Worm (Caenorhabditis elegans) whole organism, L1 larva: ENCODE measurements around the gene Y37E11AL.3.

Experiments
- C16A3.4 ChIP-seq: fragments of 150-350 bp; optimal IDR thresholded peaks from 2 replicates; lab custom pipeline; 2014; ENCODE audit warnings: missing biosample characterization, missing genetic modification characterization
- C34B4.2 ChIP-seq: sonication (generic microtip); optimal IDR thresholded peaks from 2 replicates; lab custom pipeline; 2017; ENCODE audit warnings: mild to moderate bottlenecking, missing genetic modification characterization, missing compliant biosample characterization
- F16B12.6 ChIP-seq: fragments of 150-350 bp; optimal IDR thresholded peaks from 2 replicates; lab custom pipeline; 2014; ENCODE audit warnings: missing biosample characterization, missing genetic modification characterization
- ama-1 ChIP-seq: fragments of 150-350 bp; optimal IDR thresholded peaks from 2 replicates; lab custom pipeline; 2014
- ceh-63 ChIP-seq: fragments of 200-800 bp; sonication (Bioruptor generic); optimal IDR thresholded peaks from 2 replicates; lab custom pipeline; 2018; ENCODE audit warnings: mild to moderate bottlenecking, missing genetic modification characterization, missing compliant biosample characterization
- ceh-82 ChIP-seq, 3 experiments: fragments of 150-350 bp in 1 of 3; sonication (generic microtip) in 2 of 3; optimal IDR thresholded peaks; 2 replicates each; lab custom pipeline; 2014 to 2017; ENCODE audit warnings: missing biosample characterization in 3 of 3, missing genetic modification characterization in 3 of 3
- ceh-88 ChIP-seq: fragments of 200-800 bp; sonication (Bioruptor generic); IDR thresholded peaks from 2 replicates; pipeline ENCODE4 v1.3.6; 2022; ENCODE audit warnings: missing genetic modification characterization, missing compliant biosample characterization
- ces-1 ChIP-seq: fragments of 150-350 bp; optimal IDR thresholded peaks from 2 replicates; lab custom pipeline; 2014; ENCODE audit warnings: missing biosample characterization, missing genetic modification reagents, missing genetic modification characterization
- dpl-1 ChIP-seq, 3 experiments: fragments of 150-350 bp in 2 of 3; sonication (generic microtip) in 1 of 3; optimal IDR thresholded peaks; 2 replicates each; lab custom pipeline; 2014 to 2017; ENCODE audit warnings: missing biosample characterization in 3 of 3, missing genetic modification characterization in 3 of 3, missing genetic modification reagents in 3 of 3
- dsc-1 ChIP-seq: sonication (generic microtip); optimal IDR thresholded peaks from 2 replicates; lab custom pipeline; 2016; ENCODE audit warnings: mild to moderate bottlenecking, missing genetic modification characterization, missing compliant biosample characterization
- efl-1 ChIP-seq, 4 experiments: fragments of 150-350 bp; optimal IDR thresholded peaks in 3 of 4; peaks in 1 of 4; 1 replicate in 1 of 4; 2 replicates in 3 of 4; lab custom pipeline; 2014; ENCODE audit warnings: missing biosample characterization in 2 of 4, missing genetic modification characterization in 2 of 4, missing genetic modification reagents in 2 of 4
- elt-2 ChIP-seq: sonication (generic microtip); optimal IDR thresholded peaks from 2 replicates; lab custom pipeline; 2016; ENCODE audit warnings: missing genetic modification characterization, mild to moderate bottlenecking, inconsistent platforms, missing compliant biosample characterization, missing genetic modification reagents
- elt-3 ChIP-seq, 6 experiments: fragments of 150-350 bp in 1 of 6; sonication (generic microtip); optimal IDR thresholded peaks; 2 replicates each; lab custom pipeline; 2017 to 2018; ENCODE audit warnings: missing biosample characterization in 6 of 6, missing genetic modification characterization in 6 of 6, inconsistent platforms in 1 of 6
- fkh-8 ChIP-seq: sonication (generic microtip); optimal IDR thresholded peaks from 2 replicates; lab custom pipeline; 2016; ENCODE audit warnings: mild to moderate bottlenecking, missing genetic modification characterization, missing compliant biosample characterization
- grh-1 ChIP-seq: fragments of 200-800 bp; sonication (Bioruptor generic); IDR thresholded peaks from 2 replicates; pipeline ENCODE4 v1.3.6; 2022; ENCODE audit warnings: missing genetic modification reagents, missing genetic modification characterization, missing compliant biosample characterization
- hlh-17 ChIP-seq: fragments of 200-800 bp; sonication (Bioruptor generic); optimal IDR thresholded peaks from 2 replicates; lab custom pipeline; 2018; ENCODE audit warnings: missing genetic modification characterization, mild to moderate bottlenecking, missing compliant biosample characterization, moderate library complexity, borderline replicate concordance
- irx-1 ChIP-seq: sonication (generic microtip); optimal IDR thresholded peaks from 2 replicates; lab custom pipeline; 2016; ENCODE audit warnings: missing genetic modification characterization, missing compliant biosample characterization
- lin-13 ChIP-seq: fragments of 150-350 bp; optimal IDR thresholded peaks from 2 replicates; lab custom pipeline; 2014; ENCODE audit warnings: missing biosample characterization, missing genetic modification reagents, missing genetic modification characterization
- lin-14 ChIP-seq: fragments of 200-800 bp; sonication (Bioruptor generic); optimal IDR thresholded peaks from 2 replicates; lab custom pipeline; 2018; ENCODE audit warnings: mild to moderate bottlenecking, missing genetic modification characterization, moderate library complexity, missing compliant biosample characterization
- lin-15B ChIP-seq: fragments of 150-350 bp; sonication (generic microtip); optimal IDR thresholded peaks from 3 replicates; lab custom pipeline; 2014; ENCODE audit warnings: missing biosample characterization, missing genetic modification characterization
- lin-35 ChIP-seq, 2 experiments: fragments of 150-350 bp; optimal IDR thresholded peaks; 2 replicates each; lab custom pipeline; 2014; ENCODE audit warnings: missing biosample characterization in 2 of 2, missing genetic modification characterization in 2 of 2, missing genetic modification reagents in 2 of 2
- lsy-2 ChIP-seq, 2 experiments: fragments of 150-350 bp; optimal IDR thresholded peaks; 2 replicates each; lab custom pipeline; 2014; ENCODE audit warnings: missing biosample characterization in 2 of 2, missing genetic modification characterization in 2 of 2
- mdl-1 ChIP-seq, 2 experiments: fragments of 150-350 bp; optimal IDR thresholded peaks; 2 replicates each; lab custom pipeline; 2014 to 2017; ENCODE audit warnings: missing biosample characterization in 2 of 2, missing genetic modification characterization in 2 of 2, inconsistent platforms in 1 of 2
- mef-2 ChIP-seq: fragments of 150-350 bp; optimal IDR thresholded peaks from 2 replicates; lab custom pipeline; 2014; ENCODE audit warnings: missing biosample characterization, missing genetic modification characterization
- mep-1 ChIP-seq: fragments of 150-350 bp; optimal IDR thresholded peaks from 2 replicates; lab custom pipeline; 2014; ENCODE audit warnings: missing biosample characterization, missing genetic modification characterization
- nhr-12 ChIP-seq: sonication (generic microtip); optimal IDR thresholded peaks from 2 replicates; lab custom pipeline; 2017; ENCODE audit warnings: missing biosample characterization, missing genetic modification characterization
- nhr-19 ChIP-seq: fragments of 200-800 bp; sonication (Bioruptor generic); conservative IDR thresholded peaks from 2 replicates; pipeline ENCODE4 v1.3.6; 2022; ENCODE audit warnings: missing genetic modification characterization, missing compliant biosample characterization
- nhr-20 ChIP-seq: sonication (generic microtip); optimal IDR thresholded peaks from 2 replicates; lab custom pipeline; 2016; ENCODE audit warnings: mild to moderate bottlenecking, missing genetic modification characterization, missing compliant biosample characterization
- nhr-47 ChIP-seq: sonication (generic microtip); optimal IDR thresholded peaks from 2 replicates; lab custom pipeline; 2016; ENCODE audit warnings: mild to moderate bottlenecking, missing genetic modification characterization, moderate library complexity, missing compliant biosample characterization
- nhr-71 ChIP-seq: sonication (generic microtip); optimal IDR thresholded peaks from 2 replicates; lab custom pipeline; 2016; ENCODE audit warnings: mild to moderate bottlenecking, missing genetic modification characterization, moderate library complexity, missing compliant biosample characterization
- nhr-77 ChIP-seq: fragments of 150-350 bp; optimal IDR thresholded peaks from 2 replicates; lab custom pipeline; 2014; ENCODE audit warnings: missing biosample characterization, missing genetic modification characterization
- nhr-84 ChIP-seq: sonication (generic microtip); optimal IDR thresholded peaks from 2 replicates; lab custom pipeline; 2017; ENCODE audit warnings: missing biosample characterization, missing genetic modification characterization
- pax-3 ChIP-seq: fragments of 200-800 bp; sonication (Bioruptor generic); optimal IDR thresholded peaks from 2 replicates; lab custom pipeline; 2018; ENCODE audit warnings: mild to moderate bottlenecking, missing genetic modification characterization, moderate library complexity, missing compliant biosample characterization
- pqm-1 ChIP-seq: sonication (generic microtip); optimal IDR thresholded peaks from 3 replicates; lab custom pipeline; 2017; ENCODE audit warnings: missing biosample characterization, missing genetic modification characterization
- skn-1 ChIP-seq: fragments of 150-350 bp; optimal IDR thresholded peaks from 2 replicates; lab custom pipeline; 2014; ENCODE audit warnings: missing biosample characterization, missing genetic modification characterization
- snpc-4 ChIP-seq: fragments of 150-350 bp; optimal IDR thresholded peaks from 2 replicates; lab custom pipeline; 2014; ENCODE audit warnings: missing biosample characterization, missing genetic modification characterization
- snu-23 ChIP-seq: sonication (generic microtip); optimal IDR thresholded peaks from 2 replicates; lab custom pipeline; 2016; ENCODE audit warnings: missing genetic modification characterization, missing compliant biosample characterization
- sptf-1 ChIP-seq: fragments of 150-350 bp; optimal IDR thresholded peaks from 2 replicates; lab custom pipeline; 2014; ENCODE audit warnings: missing biosample characterization, missing genetic modification characterization
- sup-37 ChIP-seq: fragments of 200-800 bp; sonication (Bioruptor generic); optimal IDR thresholded peaks from 2 replicates; lab custom pipeline; 2018; ENCODE audit warnings: mild to moderate bottlenecking, missing genetic modification characterization, missing compliant biosample characterization
- swsn-7 ChIP-seq: sonication (generic microtip); optimal IDR thresholded peaks from 2 replicates; lab custom pipeline; 2016; ENCODE audit warnings: missing genetic modification characterization, missing compliant biosample characterization
- tbx-2 ChIP-seq: sonication (generic microtip); optimal IDR thresholded peaks from 2 replicates; lab custom pipeline; 2016; ENCODE audit warnings: missing genetic modification characterization, missing compliant biosample characterization
- unc-130 ChIP-seq: fragments of 150-350 bp; optimal IDR thresholded peaks from 2 replicates; lab custom pipeline; 2017; ENCODE audit warnings: missing biosample characterization, missing genetic modification characterization, inconsistent platforms
- xbp-1 ChIP-seq: sonication (generic microtip); optimal IDR thresholded peaks from 2 replicates; lab custom pipeline; 2016; ENCODE audit warnings: missing genetic modification characterization, missing compliant biosample characterization
- zag-1 ChIP-seq: fragments of 150-350 bp; optimal IDR thresholded peaks from 2 replicates; lab custom pipeline; 2014; ENCODE audit warnings: missing biosample characterization, missing genetic modification characterization
- ztf-11 ChIP-seq, 2 experiments: sonication (generic microtip); optimal IDR thresholded peaks; 2 replicates each; lab custom pipeline; 2016 to 2017; ENCODE audit warnings: missing genetic modification characterization in 2 of 2, missing biosample characterization in 1 of 2, missing compliant biosample characterization in 1 of 2
- ztf-4 ChIP-seq: fragments of 150-350 bp; optimal IDR thresholded peaks from 2 replicates; lab custom pipeline; 2014; ENCODE audit warnings: missing biosample characterization, missing genetic modification characterization

Gene Y37E11AL.3

DNA sequence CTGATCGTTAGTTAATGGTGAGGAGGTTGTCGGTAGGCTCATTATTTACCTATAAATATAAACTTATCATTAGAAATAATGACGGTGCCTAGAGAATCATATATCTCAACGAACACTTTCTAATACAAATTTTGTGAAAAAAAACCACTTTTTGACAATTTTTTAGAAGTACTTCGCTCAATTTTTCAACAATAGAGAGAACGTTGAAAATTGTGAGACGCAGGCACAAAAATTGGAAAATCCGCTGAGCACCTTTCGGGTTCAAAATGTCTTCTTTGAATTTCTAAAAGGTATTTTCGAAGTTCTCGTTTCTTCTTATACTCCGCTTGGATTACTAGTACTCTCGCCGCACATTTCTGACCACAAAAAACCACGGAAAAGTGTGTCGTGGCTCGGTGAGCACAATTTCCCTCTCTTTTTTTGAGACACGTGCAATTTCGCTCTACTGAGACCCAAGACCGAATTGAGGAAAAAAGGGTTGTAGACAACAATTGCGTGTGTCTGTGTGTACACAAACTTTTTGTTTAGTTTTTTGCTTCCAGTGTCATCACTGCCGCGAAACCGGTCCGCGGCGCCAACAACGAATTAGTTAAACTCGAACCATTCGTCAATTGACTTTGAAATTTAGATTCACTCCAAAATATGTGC lies 46.2 kb downstream of the Y37E11AL.3 start, which contains the start of gene nape-1:
Gene nape-1 (minus strand): TSS at position 51 of the 648 bp plus-strand sequence.
- TF ChIP-seq snu-23 (GFP tag; lab: Kevin White, UChicago): peak; percentile 31
- peak; percentile 24 for TF ChIP-seq F16B12.6 (tag; lab: Kevin White, UChicago)
- no peak for TF ChIP-seq ceh-63
- TF ChIP-seq skn-1 (tag; lab: Kevin White, UChicago): no peak
- peak; percentile 41 for TF ChIP-seq nhr-71 (tag; lab: Kevin White, UChicago)
- no peak for TF ChIP-seq ama-1 (lab: Kevin White, UChicago)
- TF ChIP-seq sup-37 (GFP tag; lab: Kevin White, UChicago): no peak
- TF ChIP-seq C16A3.4 (tag; lab: Kevin White, UChicago): no peak
- peak; percentile 77 for TF ChIP-seq nhr-77 (tag; lab: Kevin White, UChicago)
- TF ChIP-seq ztf-11 (tag; optimal IDR thresholded peaks at IDR 0.05; lab: Kevin White, UChicago): no peak
- no peak for TF ChIP-seq nhr-12 (tag; lab: Kevin White, UChicago)
- no peak for TF ChIP-seq nhr-84 (tag; lab: Kevin White, UChicago)
- peak; percentile 41; the same call in 1 of the 2 replicates for TF ChIP-seq grh-1 (GFP tag; lab: Robert Waterston, UW)
- TF ChIP-seq lin-13 (GFP tag; lab: Kevin White, UChicago): no peak
- peak; percentile 10 for TF ChIP-seq swsn-7 (tag; lab: Kevin White, UChicago)
- TF ChIP-seq fkh-8 (tag; lab: Kevin White, UChicago): peak; percentile 47
- no peak for TF ChIP-seq ztf-4
- peak; percentile 35 for TF ChIP-seq mef-2
- TF ChIP-seq zag-1 (tag; lab: Kevin White, UChicago): no peak
- no peak for TF ChIP-seq elt-3 (tag; optimal IDR thresholded peaks at IDR 0.05; lab: Kevin White, UChicago)
- TF ChIP-seq elt-2: no peak
- TF ChIP-seq xbp-1 (tag; lab: Kevin White, UChicago): peak; percentile 5
- TF ChIP-seq dsc-1 (tag; lab: Kevin White, UChicago): no peak
- peak; percentile 40 to 47 for TF ChIP-seq efl-1 (optimal IDR thresholded peaks at IDR 0.05; lab: Kevin White, UChicago)
- peak; percentile 26 to 93 for TF ChIP-seq efl-1 (GFP tag; optimal IDR thresholded peaks at IDR 0.05 in 1 of 2; lab: Kevin White, UChicago)
- no peak for TF ChIP-seq ces-1
- TF ChIP-seq unc-130 (tag; lab: Kevin White, UChicago): no peak
- TF ChIP-seq sptf-1 (tag; lab: Kevin White, UChicago): no peak
- TF ChIP-seq hlh-17 (GFP tag; lab: Kevin White, UChicago): no peak
- no peak; the same call in 1 of the 2 replicates for TF ChIP-seq nhr-19 (GFP tag; lab: Robert Waterston, UW)
- no peak for TF ChIP-seq nhr-47
- TF ChIP-seq pqm-1 (tag; lab: Kevin White, UChicago): no peak
- TF ChIP-seq irx-1: no peak
- TF ChIP-seq lin-14 (GFP tag; lab: Kevin White, UChicago): peak; percentile 81
- no peak for TF ChIP-seq pax-3
- no peak for TF ChIP-seq snpc-4
- TF ChIP-seq nhr-20 (tag; lab: Kevin White, UChicago): peak; percentile 18
- peak; percentile 0 for TF ChIP-seq mep-1 (tag; lab: Kevin White, UChicago)
- TF ChIP-seq C34B4.2 (tag; lab: Kevin White, UChicago): no peak
- peak; percentile 34 for TF ChIP-seq lin-15B (tag; lab: Kevin White, UChicago)
- peak; percentile 18 to 46 for TF ChIP-seq lin-35 (GFP tag; optimal IDR thresholded peaks at IDR 0.05; lab: Kevin White, UChicago)
- peak in 1 of 2 experiments; percentile 64 for TF ChIP-seq mdl-1 (tag; optimal IDR thresholded peaks at IDR 0.05; lab: Kevin White, UChicago)
- peak in 1 of 2 experiments; percentile 64 for TF ChIP-seq lsy-2 (tag; optimal IDR thresholded peaks at IDR 0.05; lab: Kevin White, UChicago)
- peak in 1 of 3 experiments; percentile 54 for TF ChIP-seq ceh-82 (tag; optimal IDR thresholded peaks at IDR 0.05; lab: Kevin White, UChicago)
- peak in 2 of 3 experiments; percentile 2 to 35 for TF ChIP-seq dpl-1 (GFP tag; optimal IDR thresholded peaks at IDR 0.05; lab: Kevin White, UChicago)
- no peak for TF ChIP-seq ceh-88 (GFP tag; lab: Robert Waterston, UW)
- TF ChIP-seq tbx-2 (tag; lab: Kevin White, UChicago): peak; percentile 43
